Worm (Caenorhabditis elegans) whole organism, midembryonic: ENCODE results near the gene Y55F3AM.5.

Source experiments
- cog-1 ChIP-seq: sonication (generic microtip); optimal IDR thresholded peaks from 2 replicates; lab custom pipeline; 2016; ENCODE audit warnings: missing genetic modification characterization, missing compliant biosample characterization
- flt-1 ChIP-seq: fragments of 200-800 bp; sonication (Bioruptor generic); IDR thresholded peaks from 2 replicates; pipeline ENCODE4 v1.3.6; 2022; ENCODE audit warnings: missing genetic modification characterization, missing compliant biosample characterization
- klf-2 ChIP-seq: fragments of 200-800 bp; sonication (Bioruptor generic); conservative IDR thresholded peaks from 2 replicates; pipeline ENCODE4 v1.3.6; 2022; ENCODE audit warnings: missing genetic modification reagents, missing genetic modification characterization, missing compliant biosample characterization
- med-1 ChIP-seq: sonication (generic microtip); optimal IDR thresholded peaks from 2 replicates; lab custom pipeline; 2017; ENCODE audit warnings: missing genetic modification characterization, mild to moderate bottlenecking, missing compliant biosample characterization, antibody characterized with exemption, missing genetic modification reagents; ENCODE audit not compliant: insufficient read depth
- tab-1 ChIP-seq: fragments of 200-800 bp; sonication (Bioruptor generic); IDR thresholded peaks from 2 replicates; pipeline ENCODE4 v1.3.6; 2022; ENCODE audit warnings: missing genetic modification characterization, missing compliant biosample characterization
- ztf-23 ChIP-seq: fragments of 200-800 bp; sonication (Bioruptor generic); IDR thresholded peaks from 2 replicates; pipeline ENCODE4 v1.3.6; 2022; ENCODE audit warnings: missing genetic modification reagents, missing genetic modification characterization, missing compliant biosample characterization
- ztf-29 ChIP-seq: fragments of 200-800 bp; sonication (Bioruptor generic); IDR thresholded peaks from 2 replicates; pipeline ENCODE4 v1.3.6; 2022; ENCODE audit warnings: missing genetic modification reagents, missing genetic modification characterization, missing compliant biosample characterization

DNA sequence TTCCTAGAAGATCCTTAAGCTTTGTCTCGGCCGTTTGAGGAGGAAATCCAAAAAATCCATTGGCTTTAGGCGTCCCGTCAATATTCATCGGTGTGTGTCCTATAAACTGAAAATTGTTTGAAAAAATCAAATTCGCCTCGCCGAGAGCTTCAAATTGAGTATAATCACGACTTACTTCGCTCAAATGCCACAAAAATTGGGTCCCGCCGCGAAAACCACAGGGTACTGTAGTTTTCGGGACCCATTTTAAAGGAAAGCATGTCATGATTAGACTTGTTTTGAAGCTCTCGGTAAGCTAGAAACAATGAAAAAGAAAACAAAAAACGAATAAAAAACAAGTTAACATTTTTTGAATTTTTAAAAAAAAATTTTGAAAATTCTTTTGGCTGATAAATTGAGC is 8.7 kb upstream of the Y55F3AM.5 start, which contains the start of gene egrh-2:
- TF ChIP-seq flt-1 (GFP tag; lab: Robert Waterston, UW) (no peak), cog-1 (no peak), tab-1 (no peak), med-1 (GFP tag; lab: Kevin White, UChicago) (no peak), ztf-23 (GFP tag; lab: Robert Waterston, UW) (no peak), klf-2 (GFP tag; lab: Robert Waterston, UW) (no peak), ztf-29 (GFP tag; lab: Robert Waterston, UW) (no peak)
